Worm (Caenorhabditis elegans) whole organism, L1 larva: Measurements from ENCODE around the gene cyh-1.

Source experiments
- blmp-1 ChIP-seq: fragments of 150-350 bp; optimal IDR thresholded peaks from 2 replicates; lab custom pipeline; 2014; ENCODE audit warnings: missing biosample characterization, missing genetic modification characterization
- mep-1 ChIP-seq: fragments of 150-350 bp; optimal IDR thresholded peaks from 2 replicates; lab custom pipeline; 2014; ENCODE audit warnings: missing biosample characterization, missing genetic modification characterization
- nhr-11 ChIP-seq: fragments of 150-350 bp; optimal IDR thresholded peaks from 2 replicates; lab custom pipeline; 2014; ENCODE audit warnings: missing biosample characterization, missing genetic modification characterization
- pax-3 ChIP-seq: fragments of 200-800 bp; sonication (Bioruptor generic); optimal IDR thresholded peaks from 2 replicates; lab custom pipeline; 2018; ENCODE audit warnings: mild to moderate bottlenecking, missing genetic modification characterization, moderate library complexity, missing compliant biosample characterization
- skn-1 ChIP-seq: fragments of 150-350 bp; optimal IDR thresholded peaks from 2 replicates; lab custom pipeline; 2014; ENCODE audit warnings: missing biosample characterization, missing genetic modification characterization

ce11 chrII:3458209-3458608 lies 46.6 kb upstream of the cyh-1 start, which contains the start of the genes C16C8.26 and C16C8.19:
- no peak for TF ChIP-seq skn-1 (tag; lab: Kevin White, UChicago)
- no peak for TF ChIP-seq blmp-1 (tag; lab: Kevin White, UChicago)
- TF ChIP-seq nhr-11 (tag; lab: Kevin White, UChicago) = no peak
- TF ChIP-seq mep-1 (tag; lab: Kevin White, UChicago) = no peak
- no peak for TF ChIP-seq pax-3 (tag; lab: Kevin White, UChicago)
